Fruit fly (Drosophila melanogaster) whole organism, pupa: Measurements from ENCODE around the gene CG4382.

Experiments used
- CG10348 ChIP-seq: fragments of 200-800 bp; sonication (Bioruptor generic); IDR thresholded peaks from 2 replicates; pipeline ENCODE4 v1.3.6; 2022; ENCODE audit warnings: missing biosample characterization, missing genetic modification characterization
- CG12605 ChIP-seq: fragments of 200-800 bp; sonication (Bioruptor generic); IDR thresholded peaks from 2 replicates; pipeline ENCODE4 v1.3.6; 2022; ENCODE audit warnings: missing biosample characterization, missing genetic modification characterization
- CG15710 ChIP-seq: fragments of 200-800 bp; sonication (Bioruptor generic); optimal IDR thresholded peaks from 2 replicates; lab custom pipeline; 2018; ENCODE audit warnings: missing biosample characterization, mild to moderate bottlenecking, missing genetic modification characterization, moderate library complexity
- CG4496 ChIP-seq: fragments of 200-800 bp; sonication (Bioruptor generic); IDR thresholded peaks from 3 replicates; pipeline ENCODE4 v1.3.6; 2022; ENCODE audit warnings: missing biosample characterization, missing genetic modification characterization
- CG8159 ChIP-seq: fragments of 200-800 bp; sonication (Bioruptor generic); optimal IDR thresholded peaks from 3 replicates; lab custom pipeline; 2018; ENCODE audit warnings: missing biosample characterization, mild to moderate bottlenecking, missing genetic modification characterization, moderate library complexity
- CG9948 ChIP-seq: fragments of 200-800 bp; sonication (Bioruptor generic); optimal IDR thresholded peaks from 2 replicates; lab custom pipeline; 2018; ENCODE audit warnings: missing biosample characterization, mild to moderate bottlenecking, missing genetic modification characterization, moderate library complexity
- D1 ChIP-seq: fragments of 200-800 bp; sonication (Bioruptor generic); optimal IDR thresholded peaks from 2 replicates; lab custom pipeline; 2018; ENCODE audit warnings: missing biosample characterization, mild to moderate bottlenecking, missing genetic modification characterization, moderate library complexity
- EcR ChIP-seq: fragments of 200-800 bp; sonication (Bioruptor generic); optimal IDR thresholded peaks from 3 replicates; lab custom pipeline; 2019; ENCODE audit warnings: missing biosample characterization, missing genetic modification characterization, mild to moderate bottlenecking, moderate library complexity, missing genetic modification reagents
- Ets98B ChIP-seq: fragments of 200-800 bp; sonication (Bioruptor generic); IDR thresholded peaks from 2 replicates; pipeline ENCODE4 v1.3.6; 2022; ENCODE audit warnings: missing biosample characterization, missing genetic modification characterization
- Pif1B ChIP-seq: fragments of 200-800 bp; sonication (Bioruptor generic); optimal IDR thresholded peaks from 3 replicates; lab custom pipeline; 2016; ENCODE audit warnings: missing biosample characterization, missing genetic modification characterization
- Snoo ChIP-seq: fragments of 200-800 bp; sonication (Bioruptor generic); optimal IDR thresholded peaks from 3 replicates; lab custom pipeline; 2017; ENCODE audit warnings: missing biosample characterization, mild to moderate bottlenecking, missing genetic modification characterization, inconsistent platforms
- gl ChIP-seq: fragments of 200-800 bp; sonication (Bioruptor generic); optimal IDR thresholded peaks from 2 replicates; lab custom pipeline; 2018; ENCODE audit warnings: missing biosample characterization, mild to moderate bottlenecking, missing genetic modification characterization
- rn ChIP-seq: fragments of 200-800 bp; sonication (Bioruptor generic); IDR thresholded peaks from 2 replicates; pipeline ENCODE4 v1.3.6; 2022; ENCODE audit warnings: missing biosample characterization, missing genetic modification characterization

DNA sequence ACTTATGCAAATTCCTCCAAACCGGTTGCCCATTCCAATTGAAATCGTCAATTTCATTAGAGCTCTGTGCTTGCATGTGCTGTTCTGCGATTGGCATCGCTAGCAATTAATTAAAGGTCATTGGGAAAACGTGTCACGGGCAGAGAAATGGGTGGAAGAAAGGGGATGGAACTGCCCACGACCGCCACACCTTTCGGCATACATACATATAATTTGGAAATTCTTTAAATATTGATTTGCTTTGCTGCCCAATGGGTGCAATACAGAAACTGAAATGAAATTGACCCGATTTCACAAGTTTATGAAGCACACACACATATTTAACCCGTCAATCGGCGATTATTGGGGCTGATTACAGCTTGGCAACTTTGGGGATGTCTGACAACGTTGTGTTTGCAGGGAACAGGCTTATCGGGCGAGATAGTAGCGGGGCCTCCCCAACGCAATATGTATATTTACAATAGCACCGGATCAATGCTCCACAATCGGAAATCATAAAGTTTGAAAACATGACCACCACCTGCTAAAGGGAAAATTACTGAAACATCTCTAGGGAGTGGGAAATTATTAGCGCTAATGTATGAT lies 14.1 kb upstream of the CG4382 start:
- TF ChIP-seq CG9948 (tag; lab: Kevin White, UChicago), result no peak
- TF ChIP-seq D1 (tag; lab: Kevin White, UChicago), result no peak
- no peak for TF ChIP-seq rn (GFP tag; lab: Robert Waterston, UW)
- no peak for TF ChIP-seq Pif1B (GFP tag; lab: Kevin White, UChicago)
- TF ChIP-seq CG12605, result no peak
- no peak for TF ChIP-seq Ets98B (GFP tag; lab: Robert Waterston, UW)
- no peak for TF ChIP-seq EcR (GFP tag; lab: Kevin White, UChicago)
- no peak for TF ChIP-seq CG15710
- TF ChIP-seq CG10348 (GFP tag; lab: Robert Waterston, UW), result no peak
- no peak for TF ChIP-seq gl
- no peak for TF ChIP-seq Snoo (tag; lab: Kevin White, UChicago)
- no peak for TF ChIP-seq CG4496 (GFP tag; lab: Robert Waterston, UW)
- no peak for TF ChIP-seq CG8159 (tag; lab: Kevin White, UChicago)
